Worm (Caenorhabditis elegans): Measurements from ENCODE around the gene nlp-67.

nlp-67 gene

DNA sequence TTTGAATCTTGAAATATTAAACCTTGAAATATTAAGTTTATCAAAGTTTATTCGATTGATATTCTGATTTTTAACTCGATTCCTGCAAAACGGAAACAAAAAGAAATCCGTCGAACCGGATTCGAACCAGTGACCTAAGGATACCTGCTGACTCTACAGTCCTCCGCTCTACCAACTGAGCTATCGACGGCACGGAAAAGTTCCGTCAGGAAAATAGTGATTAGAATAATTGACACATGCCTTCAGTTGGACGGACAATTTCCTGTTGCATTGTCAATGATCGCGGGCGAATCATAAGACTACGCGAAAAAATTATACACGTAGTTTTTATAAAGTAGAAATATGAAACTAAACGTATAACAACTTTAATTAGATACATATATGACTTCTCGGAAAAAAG is 25.0 kb downstream of the nlp-67 start:
- TF ChIP-seq ceh-82 (tag; optimal IDR thresholded peaks at IDR 0.05) (no peak), ceh-28 (tag; optimal IDR thresholded peaks at IDR 0.05) (no peak), fkh-2 (tag; optimal IDR thresholded peaks at IDR 0.05) (no peak), unc-62 (GFP tag; optimal IDR thresholded peaks at IDR 0.05) (no peak), mdl-1 (tag; optimal IDR thresholded peaks at IDR 0.05) (no peak), eor-1 (tag; optimal IDR thresholded peaks at IDR 0.05) (no peak), aly-2 (tag; optimal IDR thresholded peaks at IDR 0.05) (no peak), zag-1 (tag; optimal IDR thresholded peaks at IDR 0.05) (no peak), elt-2 (tag; optimal IDR thresholded peaks at IDR 0.05) (no peak), mml-1 (tag; optimal IDR thresholded peaks at IDR 0.05) (no peak), nhr-23 (tag; optimal IDR thresholded peaks at IDR 0.05) (no peak), elt-3 (tag; optimal IDR thresholded peaks at IDR 0.05) (no peak), nhr-28 (tag; optimal IDR thresholded peaks at IDR 0.05) (no peak), skn-1 (tag; optimal IDR thresholded peaks at IDR 0.05) (no peak), fkh-10 (GFP tag; optimal IDR thresholded peaks at IDR 0.05) (no peak), ceh-9 (tag; optimal IDR thresholded peaks at IDR 0.05) (no peak), nhr-67 (tag; optimal IDR thresholded peaks at IDR 0.05) (no peak), ZK546.5 (tag; optimal IDR thresholded peaks at IDR 0.05) (no peak), nhr-43 (tag; optimal IDR thresholded peaks at IDR 0.05; ENCODE audit: poor library complexity, severe bottlenecking) (no peak), nhr-25 (tag; optimal IDR thresholded peaks at IDR 0.05) (no peak)

DNA sequence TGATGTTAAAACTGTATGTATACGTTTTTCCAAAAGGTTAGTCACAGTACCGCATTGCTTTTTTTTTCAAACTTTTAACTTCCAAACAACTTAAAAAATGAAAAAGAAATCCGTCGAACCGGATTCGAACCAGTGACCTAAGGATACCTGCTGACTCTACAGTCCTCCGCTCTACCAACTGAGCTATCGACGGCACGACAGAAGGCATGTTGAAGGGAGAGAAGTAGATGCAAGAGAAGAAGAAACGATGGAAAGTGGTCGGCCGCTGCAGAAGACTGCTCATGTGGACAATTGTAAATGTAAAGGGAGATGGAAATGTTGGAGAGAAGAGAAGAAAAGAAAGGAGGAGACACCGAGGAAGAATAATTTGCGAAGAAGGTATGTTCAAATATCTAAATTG is 25.5 kb downstream of the nlp-67 start:
- TF ChIP-seq ama-1 (optimal IDR thresholded peaks at IDR 0.05) (no peak), skn-1 (tag; optimal IDR thresholded peaks at IDR 0.05) (peak; percentile 68), nhr-11 (tag; optimal IDR thresholded peaks at IDR 0.05) (peak; percentile 13), fos-1 (tag; optimal IDR thresholded peaks at IDR 0.05) (peak; percentile 52), aly-2 (tag; optimal IDR thresholded peaks at IDR 0.05) (no peak), tbx-2 (tag; optimal IDR thresholded peaks at IDR 0.05) (peak; percentile 93), nhr-67 (tag; optimal IDR thresholded peaks at IDR 0.05) (peak; percentile 56), nhr-23 (tag; optimal IDR thresholded peaks at IDR 0.05) (peak; percentile 79), zag-1 (tag; optimal IDR thresholded peaks at IDR 0.05) (peak; percentile 12), nhr-76 (tag; optimal IDR thresholded peaks at IDR 0.05) (peak; percentile 4), pha-4 (tag; optimal IDR thresholded peaks at IDR 0.05) (peak; percentile 67), lsy-12 (tag; optimal IDR thresholded peaks at IDR 0.05) (peak; percentile 56), nfya-1 (tag; optimal IDR thresholded peaks at IDR 0.05; ENCODE audit: insufficient read depth) (peak; percentile 73), ceh-16 (tag; optimal IDR thresholded peaks at IDR 0.05) (peak; percentile 54), unc-39 (tag; optimal IDR thresholded peaks at IDR 0.05) (no peak), hmg-11 (tag; optimal IDR thresholded peaks at IDR 0.05) (peak; percentile 93), elt-3 (tag; optimal IDR thresholded peaks at IDR 0.05) (peak in 1 of 3 experiments; percentile 86), daf-12 (tag; optimal IDR thresholded peaks at IDR 0.05) (no peak), egl-27 (tag; optimal IDR thresholded peaks at IDR 0.05) (no peak), ztf-11 (tag; optimal IDR thresholded peaks at IDR 0.05) (peak; percentile 17), nhr-237 (tag; optimal IDR thresholded peaks at IDR 0.05) (no peak), elt-1 (tag; optimal IDR thresholded peaks at IDR 0.05) (peak; percentile 34), fkh-2 (tag; optimal IDR thresholded peaks at IDR 0.05) (no peak), ceh-82 (tag; optimal IDR thresholded peaks at IDR 0.05) (peak; percentile 89), ceh-9 (tag; optimal IDR thresholded peaks at IDR 0.05) (no peak), unc-62 (GFP tag; optimal IDR thresholded peaks at IDR 0.05) (peak; percentile 4), nhr-43 (tag; optimal IDR thresholded peaks at IDR 0.05; ENCODE audit: poor library complexity, severe bottlenecking) (peak; percentile 89), elt-2 (tag; optimal IDR thresholded peaks at IDR 0.05) (peak; percentile 48), nhr-25 (tag; optimal IDR thresholded peaks at IDR 0.05) (peak; percentile 66), jun-1 (tag; optimal IDR thresholded peaks at IDR 0.05) (peak; percentile 87), mdl-1 (tag; optimal IDR thresholded peaks at IDR 0.05) (peak; percentile 3), R02D3.7 (tag; optimal IDR thresholded peaks at IDR 0.05) (peak; percentile 54), pqm-1 (tag; optimal IDR thresholded peaks at IDR 0.05) (no peak), eor-1 (tag; optimal IDR thresholded peaks at IDR 0.05) (peak in 1 of 2 experiments; percentile 49), lin-15B (tag; optimal IDR thresholded peaks at IDR 0.05) (peak; percentile 3), ZK546.5 (tag; optimal IDR thresholded peaks at IDR 0.05) (no peak), sea-2 (GFP tag; optimal IDR thresholded peaks at IDR 0.05) (peak; percentile 19), fkh-10 (GFP tag; optimal IDR thresholded peaks at IDR 0.05) (peak; percentile 2), mml-1 (tag; optimal IDR thresholded peaks at IDR 0.05) (peak; percentile 41), nhr-77 (tag; optimal IDR thresholded peaks at IDR 0.05) (peak; percentile 90), egl-5 (tag; optimal IDR thresholded peaks at IDR 0.05) (peak; percentile 58), nhr-28 (tag; optimal IDR thresholded peaks at IDR 0.05) (peak; percentile 24), ztf-4 (tag; optimal IDR thresholded peaks at IDR 0.05) (peak; percentile 20), nhr-12 (tag; optimal IDR thresholded peaks at IDR 0.05) (no peak), lin-39 (tag; optimal IDR thresholded peaks at IDR 0.05) (peak; percentile 65), ceh-28 (tag; optimal IDR thresholded peaks at IDR 0.05) (peak; percentile 75), snpc-4 (tag; optimal IDR thresholded peaks at IDR 0.05) (peak; percentile 87)
